Fruit fly (Drosophila melanogaster) whole organism, embryonic: ENCODE measurements around the gene CG17233.

Experiments
- Awh ChIP-seq: fragments of 200-800 bp; sonication (Bioruptor generic); IDR thresholded peaks from 2 replicates; pipeline ENCODE4, ENCODE4 v1.3.6; 2022; ENCODE audit warnings: missing biosample characterization, missing genetic modification characterization
- CG10209 ChIP-seq: fragments of 200-800 bp; sonication (Bioruptor generic); optimal IDR thresholded peaks from 3 replicates; lab custom pipeline; 2017; ENCODE audit warnings: missing biosample characterization, mild to moderate bottlenecking, missing genetic modification characterization, missing genetic modification reagents
- CG10267 ChIP-seq: fragments of 200-800 bp; sonication (Bioruptor generic); optimal IDR thresholded peaks from 2 replicates; lab custom pipeline; 2018; ENCODE audit warnings: missing biosample characterization, mild to moderate bottlenecking, missing genetic modification characterization, moderate library complexity
- CG12104 ChIP-seq: fragments of 200-800 bp; sonication (Bioruptor generic); optimal IDR thresholded peaks from 3 replicates; lab custom pipeline; 2016; ENCODE audit warnings: missing biosample characterization, missing genetic modification characterization
- CG12299 ChIP-seq: fragments of 200-800 bp; sonication (Bioruptor generic); optimal IDR thresholded peaks from 2 replicates; lab custom pipeline; 2018; ENCODE audit warnings: missing biosample characterization, mild to moderate bottlenecking, missing genetic modification characterization
- CG12659 ChIP-seq: fragments of 200-800 bp; sonication (Bioruptor generic); optimal IDR thresholded peaks from 3 replicates; lab custom pipeline; 2017; ENCODE audit warnings: mild to moderate bottlenecking, missing biosample characterization, missing genetic modification reagents, missing genetic modification characterization
- CG13123 ChIP-seq: fragments of 200-800 bp; sonication (Bioruptor generic); optimal IDR thresholded peaks from 2 replicates; lab custom pipeline; 2016; ENCODE audit warnings: missing biosample characterization, missing genetic modification characterization
- CG13287 ChIP-seq: fragments of 200-800 bp; sonication (Bioruptor generic); IDR thresholded peaks from 2 replicates; pipeline ENCODE4 v1.3.6; 2022; ENCODE audit warnings: missing biosample characterization, missing genetic modification characterization; ENCODE audit not compliant: partially characterized antibody
- CG13296 ChIP-seq: fragments of 200-800 bp; sonication (Bioruptor generic); optimal IDR thresholded peaks from 3 replicates; lab custom pipeline; 2018; ENCODE audit warnings: missing biosample characterization, mild to moderate bottlenecking, missing genetic modification characterization
- CG14710 ChIP-seq: fragments of 200-800 bp; sonication (Bioruptor generic); optimal IDR thresholded peaks from 3 replicates; lab custom pipeline; 2019; ENCODE audit warnings: missing biosample characterization, mild to moderate bottlenecking, missing genetic modification characterization, moderate library complexity
- CG14860 ChIP-seq: fragments of 200-800 bp; sonication (Bioruptor generic); IDR thresholded peaks from 3 replicates; pipeline ENCODE4 v1.3.6; 2022; ENCODE audit warnings: missing biosample characterization, missing genetic modification characterization; ENCODE audit not compliant: partially characterized antibody
- CG15514 ChIP-seq: fragments of 200-800 bp; sonication (Bioruptor generic); optimal IDR thresholded peaks from 3 replicates; lab custom pipeline; 2017; ENCODE audit warnings: missing biosample characterization, missing genetic modification characterization, mild to moderate bottlenecking, moderate library complexity, missing genetic modification reagents
- CG1603 ChIP-seq: fragments of 200-800 bp; sonication (Bioruptor generic); optimal IDR thresholded peaks from 2 replicates; lab custom pipeline; 2019; ENCODE audit warnings: missing biosample characterization, mild to moderate bottlenecking, missing genetic modification characterization, moderate library complexity
- CG17186 ChIP-seq: fragments of 200-800 bp; sonication (Bioruptor generic); optimal IDR thresholded peaks from 3 replicates; lab custom pipeline; 2017; ENCODE audit warnings: missing biosample characterization, missing genetic modification reagents, missing genetic modification characterization
- CG2712 ChIP-seq: fragments of 200-800 bp; optimal IDR thresholded peaks from 3 replicates; lab custom pipeline; 2019; ENCODE audit warnings: missing biosample characterization, mild to moderate bottlenecking, missing genetic modification characterization, moderate library complexity
- CG30403 ChIP-seq: fragments of 200-800 bp; sonication (Bioruptor generic); optimal IDR thresholded peaks from 3 replicates; lab custom pipeline; 2016; ENCODE audit warnings: missing biosample characterization, missing genetic modification characterization
- CG33213 ChIP-seq: fragments of 200-800 bp; sonication (Bioruptor generic); optimal IDR thresholded peaks from 3 replicates; lab custom pipeline; 2016; ENCODE audit warnings: missing biosample characterization, missing genetic modification characterization
- CG4360 ChIP-seq: fragments of 200-800 bp; sonication (Bioruptor generic); IDR thresholded peaks from 2 replicates; pipeline ENCODE4 v1.3.6; 2022; ENCODE audit warnings: missing biosample characterization, missing genetic modification characterization
- CG5245 ChIP-seq: fragments of 200-800 bp; sonication (Bioruptor generic); optimal IDR thresholded peaks from 3 replicates; lab custom pipeline; 2016; ENCODE audit warnings: missing biosample characterization, missing genetic modification characterization
- CG6854 ChIP-seq: fragments of 200-800 bp; sonication (Bioruptor generic); optimal IDR thresholded peaks from 3 replicates; lab custom pipeline; 2017; ENCODE audit warnings: missing biosample characterization, mild to moderate bottlenecking, missing genetic modification characterization
- CG7928 ChIP-seq: fragments of 200-800 bp; sonication (Bioruptor generic); optimal IDR thresholded peaks from 2 replicates; lab custom pipeline; 2017; ENCODE audit warnings: missing biosample characterization, mild to moderate bottlenecking, missing genetic modification characterization
- CG8924 ChIP-seq: fragments of 200-800 bp; optimal IDR thresholded peaks from 3 replicates; lab custom pipeline; 2019; ENCODE audit warnings: missing biosample characterization, mild to moderate bottlenecking, missing genetic modification characterization, moderate library complexity
- CHES-1-like ChIP-seq: fragments of 200-800 bp; sonication (Bioruptor generic); optimal IDR thresholded peaks from 2 replicates; lab custom pipeline; 2016; ENCODE audit warnings: missing biosample characterization, missing genetic modification characterization
- CoRest ChIP-seq: fragments of 200-800 bp; sonication (Bioruptor generic); optimal IDR thresholded peaks from 3 replicates; lab custom pipeline; 2018; ENCODE audit warnings: missing biosample characterization, mild to moderate bottlenecking, missing genetic modification characterization, moderate library complexity
- CrebB ChIP-seq: fragments of 200-800 bp; sonication (Bioruptor generic); optimal IDR thresholded peaks from 3 replicates; lab custom pipeline; 2018; ENCODE audit warnings: missing biosample characterization, mild to moderate bottlenecking, missing genetic modification characterization
- Dp ChIP-seq: fragments of 200-800 bp; sonication (Bioruptor generic); optimal IDR thresholded peaks from 2 replicates; lab custom pipeline; 2018; ENCODE audit warnings: missing biosample characterization, mild to moderate bottlenecking, missing genetic modification characterization, moderate library complexity
- Nf-YA ChIP-seq: fragments of 200-800 bp; sonication (Bioruptor generic); IDR thresholded peaks from 2 replicates; pipeline ENCODE4 v1.3.6; 2022; ENCODE audit warnings: missing biosample characterization, missing genetic modification characterization
- Poxn ChIP-seq: fragments of 200-800 bp; sonication (Bioruptor generic); IDR thresholded peaks from 2 replicates; pipeline ENCODE4 v1.3.6; 2022; ENCODE audit warnings: missing biosample characterization, missing genetic modification characterization
- Sin3A ChIP-seq: fragments of >200 bp; optimal IDR thresholded peaks from 2 replicates; lab custom pipeline; 2018
- amos ChIP-seq: fragments of 200-800 bp; sonication (Bioruptor generic); IDR thresholded peaks from 2 replicates; pipeline ENCODE4 v1.3.6; 2022; ENCODE audit warnings: missing biosample characterization, missing genetic modification characterization; ENCODE audit not compliant: partially characterized antibody
- bigmax ChIP-seq: fragments of 200-800 bp; sonication (Bioruptor generic); optimal IDR thresholded peaks from 2 replicates; lab custom pipeline; 2018; ENCODE audit warnings: missing biosample characterization, mild to moderate bottlenecking, missing genetic modification characterization
- bsh ChIP-seq, 2 experiments: fragments of 200-800 bp; sonication (Bioruptor generic); optimal IDR thresholded peaks; 2 replicates each; lab custom pipeline; 2017 to 2018; ENCODE audit warnings: mild to moderate bottlenecking in 2 of 2, missing biosample characterization in 2 of 2, missing genetic modification characterization in 2 of 2, moderate library complexity in 1 of 2
- cas ChIP-seq: fragments of 200-800 bp; sonication (Bioruptor generic); IDR thresholded peaks from 2 replicates; pipeline ENCODE4 v1.3.6; 2022; ENCODE audit warnings: missing biosample characterization, missing genetic modification characterization
- crp ChIP-seq, 2 experiments: fragments of 200-800 bp; sonication (Bioruptor generic); optimal IDR thresholded peaks; 2 replicates in 1 of 2; 3 replicates in 1 of 2; lab custom pipeline; 2017; ENCODE audit warnings: missing biosample characterization in 2 of 2, missing genetic modification characterization in 2 of 2, mild to moderate bottlenecking in 1 of 2, moderate library complexity in 1 of 2
- dm ChIP-seq: fragments of 200-800 bp; sonication (Bioruptor generic); optimal IDR thresholded peaks from 3 replicates; lab custom pipeline; 2016; ENCODE audit warnings: missing biosample characterization, missing genetic modification characterization
- gem ChIP-seq: fragments of 200-800 bp; sonication (Bioruptor generic); optimal IDR thresholded peaks from 2 replicates; lab custom pipeline; 2019; ENCODE audit warnings: missing biosample characterization, mild to moderate bottlenecking, missing genetic modification characterization, moderate library complexity
- her ChIP-seq: fragments of 200-800 bp; sonication (Bioruptor generic); optimal IDR thresholded peaks from 2 replicates; lab custom pipeline; 2016; ENCODE audit warnings: missing biosample characterization, missing genetic modification characterization
- hkb ChIP-seq, 2 experiments: fragments of 200-800 bp in 1 of 2; fragments of >200 bp in 1 of 2; sonication (Bioruptor generic) in 1 of 2; IDR thresholded peaks in 1 of 2; optimal IDR thresholded peaks in 1 of 2; 2 replicates each; pipeline versions ENCODE4 v1.3.6 to Lab custom; 2017 to 2022; ENCODE audit warnings: missing biosample characterization in 1 of 2, missing genetic modification characterization in 1 of 2
- kay ChIP-seq: fragments of 200-800 bp; sonication (Bioruptor generic); optimal IDR thresholded peaks from 2 replicates; lab custom pipeline; 2016; ENCODE audit warnings: missing biosample characterization, missing genetic modification characterization
- klu ChIP-seq: fragments of 200-800 bp; sonication (Bioruptor generic); IDR thresholded peaks from 2 replicates; pipeline ENCODE4 v1.3.6; 2022; ENCODE audit warnings: missing biosample characterization, missing genetic modification characterization
- knrl ChIP-seq: fragments of 200-800 bp; sonication (Bioruptor generic); IDR thresholded peaks from 3 replicates; pipeline ENCODE4 v1.3.6; 2022; ENCODE audit warnings: missing biosample characterization, missing genetic modification characterization; ENCODE audit not compliant: partially characterized antibody
- nmo ChIP-seq: fragments of 200-800 bp; sonication (Bioruptor generic); optimal IDR thresholded peaks from 2 replicates; lab custom pipeline; 2018; ENCODE audit warnings: missing biosample characterization, mild to moderate bottlenecking, missing genetic modification characterization, moderate library complexity
- sens ChIP-seq: fragments of 200-800 bp; sonication (Bioruptor generic); peaks from one replicate; lab custom pipeline; 2016; ENCODE audit warnings: missing biosample characterization, missing genetic modification characterization
- sisA ChIP-seq: fragments of 200-800 bp; sonication (Bioruptor generic); IDR thresholded peaks from 2 replicates; pipeline ENCODE4 v1.3.6; 2022; ENCODE audit warnings: missing biosample characterization, missing genetic modification characterization
- so ChIP-seq: fragments of 200-800 bp; sonication (Bioruptor generic); IDR thresholded peaks from 3 replicates; pipeline ENCODE4 v1.3.6; 2022; ENCODE audit warnings: missing biosample characterization, missing genetic modification characterization
- stwl ChIP-seq: fragments of 200-800 bp; sonication (Bioruptor generic); optimal IDR thresholded peaks from 3 replicates; lab custom pipeline; 2018; ENCODE audit warnings: missing biosample characterization, mild to moderate bottlenecking, missing genetic modification characterization, moderate library complexity
- tio ChIP-seq: fragments of 200-800 bp; sonication (Bioruptor generic); optimal IDR thresholded peaks from 2 replicates; lab custom pipeline; 2017; ENCODE audit warnings: missing biosample characterization, missing genetic modification characterization, inconsistent platforms
- tna ChIP-seq: fragments of 200-800 bp; sonication (Bioruptor generic); IDR thresholded peaks from 2 replicates; pipeline ENCODE4 v1.3.6; 2022; ENCODE audit warnings: missing biosample characterization, missing genetic modification characterization; ENCODE audit not compliant: partially characterized antibody
- toy ChIP-seq: fragments of 200-800 bp; sonication (Bioruptor generic); IDR thresholded peaks from 2 replicates; pipeline ENCODE4 v1.3.6; 2022; ENCODE audit warnings: missing biosample characterization, missing genetic modification characterization
- unc-4 ChIP-seq: fragments of 200-800 bp; sonication (Bioruptor generic); IDR thresholded peaks from 2 replicates; pipeline ENCODE4 v1.3.6; 2022; ENCODE audit warnings: missing biosample characterization, missing genetic modification characterization; ENCODE audit not compliant: partially characterized antibody

Gene CG17233

dm6 chr3L:20226153-20226552 is 15.6 kb downstream of the CG17233 start (continued):
- TF ChIP-seq her (GFP tag; lab: Kevin White, UChicago) (peak; percentile 49), klu (GFP tag; lab: Robert Waterston, UW) (no peak), CG12659 (GFP tag; lab: Kevin White, UChicago) (peak; percentile 66), CG14860 (GFP tag; lab: Robert Waterston, UW) (0 out of 3 replicates have a peak, but pooled peaks have one; percentile 22), Nf-YA (GFP tag; lab: Robert Waterston, UW) (no peak), Dp (GFP tag; lab: Kevin White, UChicago) (peak; percentile 72), CG5245 (GFP tag; lab: Kevin White, UChicago) (no peak), CG12104 (GFP tag; lab: Kevin White, UChicago) (no peak), CG4360 (GFP tag; lab: Robert Waterston, UW) (peak; percentile 37; the same call in 1 of the 2 replicates), Poxn (GFP tag; lab: Robert Waterston, UW) (no peak), tio (GFP tag; lab: Kevin White, UChicago) (no peak), crp (GFP tag; optimal IDR thresholded peaks at IDR 0.05; lab: Kevin White, UChicago) (no peak), tna (GFP tag; lab: Robert Waterston, UW) (no peak), sisA (GFP tag; lab: Robert Waterston, UW) (no peak), CG30403 (GFP tag; lab: Kevin White, UChicago) (no peak), bigmax (GFP tag; lab: Kevin White, UChicago) (no peak), toy (GFP tag; lab: Robert Waterston, UW) (no peak), kay (GFP tag; lab: Kevin White, UChicago) (no peak), CG10209 (GFP tag; lab: Kevin White, UChicago) (no peak), CoRest (tag; lab: Kevin White, UChicago) (peak; percentile 38), CG13123 (GFP tag; lab: Kevin White, UChicago) (no peak), Awh (GFP tag; lab: Robert Waterston, UW) (no peak), stwl (tag; lab: Kevin White, UChicago) (peak; percentile 58), CG6854 (no peak), cas (GFP tag; lab: Robert Waterston, UW) (no peak), CG17186 (peak; percentile 96), dm (GFP tag; lab: Kevin White, UChicago) (peak; percentile 1), hkb (optimal IDR thresholded peaks at IDR 0.05; lab: Kevin White, UChicago) (peak; percentile 23), hkb (GFP tag; IDR thresholded peaks at IDR 0.05; lab: Robert Waterston, UW) (no peak), CrebB (tag; lab: Kevin White, UChicago) (no peak), CG7928 (GFP tag; lab: Kevin White, UChicago) (no peak), CG14710 (peak; percentile 60), CG15514 (GFP tag; lab: Kevin White, UChicago) (peak; percentile 68), CG33213 (GFP tag; lab: Kevin White, UChicago) (peak; percentile 36), knrl (peak; percentile 40; the same call in 1 of the 3 replicates), sens (GFP tag; lab: Kevin White, UChicago) (peak; percentile 77), CG10267 (peak; percentile 21), so (GFP tag; lab: Robert Waterston, UW) (no peak), nmo (GFP tag; lab: Kevin White, UChicago) (peak; percentile 38), amos (GFP tag; lab: Robert Waterston, UW) (peak; percentile 12; the same call in 1 of the 2 replicates), CG2712 (tag; lab: Kevin White, UChicago) (peak; percentile 29), unc-4 (peak; percentile 53; the same call in 1 of the 2 replicates), CG13296 (no peak), gem (tag; lab: Kevin White, UChicago) (no peak), CG8924 (tag; lab: Kevin White, UChicago) (peak; percentile 25), CG12299 (no peak), CG1603 (no peak), bsh (GFP tag; optimal IDR thresholded peaks at IDR 0.05; lab: Kevin White, UChicago) (no peak), CHES-1-like (GFP tag; lab: Kevin White, UChicago) (peak; percentile 64), Sin3A (lab: Kevin White, UChicago) (peak; percentile 90), CG13287 (GFP tag; lab: Robert Waterston, UW) (peak; percentile 54)
